Worm (Caenorhabditis elegans) whole organism, L1 larva: ENCODE results near the gene tre-2.

Experiments
- C16A3.4 ChIP-seq: fragments of 150-350 bp; optimal IDR thresholded peaks from 2 replicates; lab custom pipeline; 2014; ENCODE audit warnings: missing biosample characterization, missing genetic modification characterization
- F16B12.6 ChIP-seq: fragments of 150-350 bp; optimal IDR thresholded peaks from 2 replicates; lab custom pipeline; 2014; ENCODE audit warnings: missing biosample characterization, missing genetic modification characterization
- alr-1 ChIP-seq: fragments of 200-800 bp; sonication (Bioruptor generic); optimal IDR thresholded peaks from 2 replicates; lab custom pipeline; 2018; ENCODE audit warnings: borderline replicate concordance, mild to moderate bottlenecking, missing genetic modification characterization, missing compliant biosample characterization
- aly-2 ChIP-seq: fragments of 150-350 bp; optimal IDR thresholded peaks from 2 replicates; lab custom pipeline; 2014; ENCODE audit warnings: missing biosample characterization, missing genetic modification characterization
- ama-1 ChIP-seq: fragments of 150-350 bp; optimal IDR thresholded peaks from 2 replicates; lab custom pipeline; 2014
- ceh-8 ChIP-seq: fragments of 200-800 bp; sonication (Bioruptor generic); optimal IDR thresholded peaks from 2 replicates; lab custom pipeline; 2018; ENCODE audit warnings: mild to moderate bottlenecking, missing genetic modification characterization, moderate library complexity, missing compliant biosample characterization
- ceh-82 ChIP-seq, 3 experiments: fragments of 150-350 bp in 1 of 3; sonication (generic microtip) in 2 of 3; optimal IDR thresholded peaks; 2 replicates each; lab custom pipeline; 2014 to 2017; ENCODE audit warnings: missing biosample characterization in 3 of 3, missing genetic modification characterization in 3 of 3
- ceh-88 ChIP-seq: fragments of 200-800 bp; sonication (Bioruptor generic); IDR thresholded peaks from 2 replicates; pipeline ENCODE4 v1.3.6; 2022; ENCODE audit warnings: missing genetic modification characterization, missing compliant biosample characterization
- ceh-90 ChIP-seq: sonication (generic microtip); optimal IDR thresholded peaks from 2 replicates; lab custom pipeline; 2016; ENCODE audit warnings: missing genetic modification characterization, missing compliant biosample characterization
- dsc-1 ChIP-seq: sonication (generic microtip); optimal IDR thresholded peaks from 2 replicates; lab custom pipeline; 2016; ENCODE audit warnings: mild to moderate bottlenecking, missing genetic modification characterization, missing compliant biosample characterization
- efl-1 ChIP-seq, 4 experiments: fragments of 150-350 bp; optimal IDR thresholded peaks in 3 of 4; peaks in 1 of 4; 1 replicate in 1 of 4; 2 replicates in 3 of 4; lab custom pipeline; 2014; ENCODE audit warnings: missing biosample characterization in 2 of 4, missing genetic modification characterization in 2 of 4, missing genetic modification reagents in 2 of 4
- egl-13 ChIP-seq: sonication (generic microtip); optimal IDR thresholded peaks from 2 replicates; lab custom pipeline; 2016; ENCODE audit warnings: missing genotype, missing genetic modification reagents, missing genetic modification characterization, missing compliant biosample characterization
- elt-2 ChIP-seq: sonication (generic microtip); optimal IDR thresholded peaks from 2 replicates; lab custom pipeline; 2016; ENCODE audit warnings: missing genetic modification characterization, mild to moderate bottlenecking, inconsistent platforms, missing compliant biosample characterization, missing genetic modification reagents
- fkh-4 ChIP-seq: sonication (generic microtip); optimal IDR thresholded peaks from 2 replicates; lab custom pipeline; 2016; ENCODE audit warnings: missing compliant biosample characterization, missing genetic modification characterization, borderline replicate concordance
- fkh-8 ChIP-seq: sonication (generic microtip); optimal IDR thresholded peaks from 2 replicates; lab custom pipeline; 2016; ENCODE audit warnings: mild to moderate bottlenecking, missing genetic modification characterization, missing compliant biosample characterization
- fos-1 ChIP-seq: fragments of 150-350 bp; optimal IDR thresholded peaks from 2 replicates; lab custom pipeline; 2014; ENCODE audit warnings: missing biosample characterization, missing genetic modification characterization
- lin-14 ChIP-seq: fragments of 200-800 bp; sonication (Bioruptor generic); optimal IDR thresholded peaks from 2 replicates; lab custom pipeline; 2018; ENCODE audit warnings: mild to moderate bottlenecking, missing genetic modification characterization, moderate library complexity, missing compliant biosample characterization
- lin-15B ChIP-seq: fragments of 150-350 bp; sonication (generic microtip); optimal IDR thresholded peaks from 3 replicates; lab custom pipeline; 2014; ENCODE audit warnings: missing biosample characterization, missing genetic modification characterization
- lir-3 ChIP-seq: sonication (generic microtip); optimal IDR thresholded peaks from 2 replicates; lab custom pipeline; 2016; ENCODE audit warnings: mild to moderate bottlenecking, missing genetic modification characterization, moderate library complexity, missing compliant biosample characterization; ENCODE audit not compliant: poor library complexity
- lsy-2 ChIP-seq, 2 experiments: fragments of 150-350 bp; optimal IDR thresholded peaks; 2 replicates each; lab custom pipeline; 2014; ENCODE audit warnings: missing biosample characterization in 2 of 2, missing genetic modification characterization in 2 of 2
- mab-9 ChIP-seq: fragments of 200-800 bp; sonication (Bioruptor generic); IDR thresholded peaks from 2 replicates; pipeline ENCODE4 v1.3.6; 2022; ENCODE audit warnings: missing genetic modification reagents, missing genetic modification characterization, missing compliant biosample characterization
- nhr-11 ChIP-seq: fragments of 150-350 bp; optimal IDR thresholded peaks from 2 replicates; lab custom pipeline; 2014; ENCODE audit warnings: missing biosample characterization, missing genetic modification characterization
- nhr-20 ChIP-seq: sonication (generic microtip); optimal IDR thresholded peaks from 2 replicates; lab custom pipeline; 2016; ENCODE audit warnings: mild to moderate bottlenecking, missing genetic modification characterization, missing compliant biosample characterization
- nhr-237 ChIP-seq: fragments of 150-350 bp; optimal IDR thresholded peaks from 2 replicates; lab custom pipeline; 2014; ENCODE audit warnings: missing biosample characterization, missing genetic modification characterization
- nhr-28 ChIP-seq: fragments of 150-350 bp; optimal IDR thresholded peaks from 2 replicates; lab custom pipeline; 2014; ENCODE audit warnings: missing biosample characterization, missing genetic modification characterization
- nhr-47 ChIP-seq: sonication (generic microtip); optimal IDR thresholded peaks from 2 replicates; lab custom pipeline; 2016; ENCODE audit warnings: mild to moderate bottlenecking, missing genetic modification characterization, moderate library complexity, missing compliant biosample characterization
- nhr-71 ChIP-seq: sonication (generic microtip); optimal IDR thresholded peaks from 2 replicates; lab custom pipeline; 2016; ENCODE audit warnings: mild to moderate bottlenecking, missing genetic modification characterization, moderate library complexity, missing compliant biosample characterization
- nhr-85 ChIP-seq: sonication (generic microtip); peaks from one replicate; lab custom pipeline; 2016; ENCODE audit warnings: missing genetic modification characterization, inconsistent platforms, missing compliant biosample characterization
- nhr-90 ChIP-seq: sonication (generic microtip); optimal IDR thresholded peaks from 2 replicates; lab custom pipeline; 2016; ENCODE audit warnings: mild to moderate bottlenecking, missing genetic modification characterization, missing compliant biosample characterization; ENCODE audit not compliant: poor library complexity
- pax-3 ChIP-seq: fragments of 200-800 bp; sonication (Bioruptor generic); optimal IDR thresholded peaks from 2 replicates; lab custom pipeline; 2018; ENCODE audit warnings: mild to moderate bottlenecking, missing genetic modification characterization, moderate library complexity, missing compliant biosample characterization
- snpc-4 ChIP-seq: fragments of 150-350 bp; optimal IDR thresholded peaks from 2 replicates; lab custom pipeline; 2014; ENCODE audit warnings: missing biosample characterization, missing genetic modification characterization
- sptf-1 ChIP-seq: fragments of 150-350 bp; optimal IDR thresholded peaks from 2 replicates; lab custom pipeline; 2014; ENCODE audit warnings: missing biosample characterization, missing genetic modification characterization
- sup-37 ChIP-seq: fragments of 200-800 bp; sonication (Bioruptor generic); optimal IDR thresholded peaks from 2 replicates; lab custom pipeline; 2018; ENCODE audit warnings: mild to moderate bottlenecking, missing genetic modification characterization, missing compliant biosample characterization
- tbx-2 ChIP-seq: sonication (generic microtip); optimal IDR thresholded peaks from 2 replicates; lab custom pipeline; 2016; ENCODE audit warnings: missing genetic modification characterization, missing compliant biosample characterization
- tlp-1 ChIP-seq: fragments of 150-350 bp; optimal IDR thresholded peaks from 2 replicates; lab custom pipeline; 2014; ENCODE audit warnings: missing biosample characterization, missing genetic modification characterization
- unc-130 ChIP-seq: fragments of 150-350 bp; optimal IDR thresholded peaks from 2 replicates; lab custom pipeline; 2017; ENCODE audit warnings: missing biosample characterization, missing genetic modification characterization, inconsistent platforms
- unc-86 ChIP-seq: sonication (generic microtip); optimal IDR thresholded peaks from 2 replicates; lab custom pipeline; 2016; ENCODE audit warnings: missing genetic modification characterization, missing compliant biosample characterization
- xbp-1 ChIP-seq: sonication (generic microtip); optimal IDR thresholded peaks from 2 replicates; lab custom pipeline; 2016; ENCODE audit warnings: missing genetic modification characterization, missing compliant biosample characterization
- zag-1 ChIP-seq: fragments of 150-350 bp; optimal IDR thresholded peaks from 2 replicates; lab custom pipeline; 2014; ENCODE audit warnings: missing biosample characterization, missing genetic modification characterization
- zip-4 ChIP-seq: fragments of 200-800 bp; sonication (Bioruptor generic); optimal IDR thresholded peaks from 2 replicates; lab custom pipeline; 2018; ENCODE audit warnings: mild to moderate bottlenecking, missing genetic modification characterization, moderate library complexity, missing compliant biosample characterization
- ztf-11 ChIP-seq, 2 experiments: sonication (generic microtip); optimal IDR thresholded peaks; 2 replicates each; lab custom pipeline; 2016 to 2017; ENCODE audit warnings: missing genetic modification characterization in 2 of 2, missing biosample characterization in 1 of 2, missing compliant biosample characterization in 1 of 2

Gene tre-2

DNA sequence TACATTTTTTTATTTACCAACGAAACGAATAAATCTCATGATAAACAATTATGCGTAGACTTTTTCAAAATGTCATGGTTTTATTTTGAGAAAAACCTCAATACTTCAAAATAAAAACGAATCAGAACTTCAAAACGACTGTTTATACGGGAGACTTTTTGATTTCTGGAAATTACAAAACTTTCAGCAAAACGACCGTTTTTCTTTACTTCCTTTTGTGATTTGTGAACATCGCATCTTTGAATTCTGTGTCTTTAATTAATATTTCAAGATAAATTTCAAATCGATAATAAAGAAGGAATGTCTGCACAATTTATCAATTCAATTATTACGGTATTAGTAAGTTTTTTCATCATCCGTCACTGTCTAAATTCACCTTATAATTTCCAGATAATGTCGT lies 15.5 kb downstream of the tre-2 start, which contains the start of gene srx-20:
Gene srx-20, plus strand, starts transcription at position 301 of the 400 bp plus-strand sequence.
- TF ChIP-seq lsy-2 (tag; optimal IDR thresholded peaks at IDR 0.05; lab: Kevin White, UChicago) (no peak), fkh-8 (no peak), mab-9 (GFP tag; lab: Robert Waterston, UW) (no peak), nhr-237 (tag; lab: Kevin White, UChicago) (no peak), C16A3.4 (tag; lab: Kevin White, UChicago) (no peak), snpc-4 (no peak), nhr-20 (tag; lab: Kevin White, UChicago) (no peak), fos-1 (tag; lab: Kevin White, UChicago) (no peak), nhr-11 (tag; lab: Kevin White, UChicago) (no peak), elt-2 (tag; lab: Kevin White, UChicago) (no peak), sptf-1 (tag; lab: Kevin White, UChicago) (no peak)

DNA sequence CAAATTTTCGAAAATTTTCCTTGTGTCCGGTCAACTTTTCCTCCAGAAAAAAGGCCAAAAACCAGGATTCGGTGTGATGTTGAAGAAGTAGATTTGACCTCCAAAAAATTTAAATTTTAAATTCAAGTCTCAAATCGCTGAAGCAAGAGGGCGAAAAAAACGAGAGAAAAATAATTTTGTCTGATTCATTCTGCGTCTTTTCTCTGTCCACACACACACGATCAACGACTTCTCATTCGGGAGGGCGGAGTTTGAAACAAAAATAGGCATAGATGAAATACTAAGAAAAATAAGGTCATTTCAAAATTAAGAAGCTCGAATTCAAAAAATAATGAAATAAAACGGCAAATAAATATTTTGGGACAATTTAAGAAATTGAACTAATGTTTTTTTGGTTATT lies 24.0 kb downstream of the tre-2 start, which contains the start of gene R13H7.2:
Gene R13H7.2, minus strand, starts transcription at position 101 of the 400 bp plus-strand sequence.
- TF ChIP-seq nhr-28 (tag; lab: Kevin White, UChicago): no peak
- no peak for TF ChIP-seq ceh-88
- TF ChIP-seq xbp-1: no peak
- no peak for TF ChIP-seq sup-37
- TF ChIP-seq F16B12.6 (tag; lab: Kevin White, UChicago): no peak
- TF ChIP-seq lin-15B (tag; lab: Kevin White, UChicago): no peak
- TF ChIP-seq efl-1 (optimal IDR thresholded peaks at IDR 0.05; lab: Kevin White, UChicago): no peak
- TF ChIP-seq efl-1 (GFP tag; optimal IDR thresholded peaks at IDR 0.05 in 1 of 2; lab: Kevin White, UChicago): no peak
- no peak for TF ChIP-seq C16A3.4 (tag; lab: Kevin White, UChicago)
- TF ChIP-seq alr-1 (tag; lab: Kevin White, UChicago): no peak
- no peak for TF ChIP-seq pax-3
- no peak for TF ChIP-seq nhr-85
- no peak for TF ChIP-seq unc-86
- TF ChIP-seq aly-2 (tag; lab: Kevin White, UChicago): no peak
- no peak for TF ChIP-seq zag-1 (tag; lab: Kevin White, UChicago)
- no peak for TF ChIP-seq zip-4 (GFP tag; lab: Kevin White, UChicago)
- TF ChIP-seq ceh-82 (tag; optimal IDR thresholded peaks at IDR 0.05; lab: Kevin White, UChicago): no peak
- no peak for TF ChIP-seq ztf-11 (tag; optimal IDR thresholded peaks at IDR 0.05; lab: Kevin White, UChicago)
- no peak for TF ChIP-seq ama-1 (lab: Kevin White, UChicago)
- no peak for TF ChIP-seq unc-130
- no peak for TF ChIP-seq mab-9 (GFP tag; lab: Robert Waterston, UW)

DNA sequence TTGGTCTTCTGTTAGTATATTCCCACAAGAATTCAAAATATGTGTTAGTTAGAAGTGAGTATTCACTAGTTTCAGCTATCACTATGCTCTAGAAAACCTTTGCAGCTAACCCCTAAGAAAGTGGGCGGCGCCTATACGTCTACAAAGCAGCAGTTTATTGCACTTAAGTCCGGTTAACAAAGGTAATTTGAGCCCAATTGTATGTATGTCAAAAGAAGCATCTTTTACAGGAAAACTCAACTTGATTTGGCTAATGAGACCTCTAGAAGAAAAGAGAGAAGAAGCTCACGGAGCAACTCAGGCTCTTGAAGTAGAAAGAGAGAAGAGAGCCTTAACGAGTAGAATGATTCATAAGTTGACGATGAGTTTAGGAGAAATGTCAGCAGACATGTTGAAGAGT lies 30.5 kb downstream of the tre-2 start:
- TF ChIP-seq unc-86: no peak
- TF ChIP-seq nhr-47: peak; percentile 23
- TF ChIP-seq ceh-8 (GFP tag; lab: Kevin White, UChicago): no peak
- TF ChIP-seq tlp-1 (tag; lab: Kevin White, UChicago): no peak
- TF ChIP-seq lir-3 (tag; lab: Kevin White, UChicago): no peak
- TF ChIP-seq dsc-1: no peak
- no peak for TF ChIP-seq nhr-90 (tag; lab: Kevin White, UChicago)
- TF ChIP-seq ama-1 (lab: Kevin White, UChicago): no peak
- peak; percentile 7 for TF ChIP-seq nhr-71 (tag; lab: Kevin White, UChicago)
- TF ChIP-seq tbx-2 (tag; lab: Kevin White, UChicago): peak; percentile 8
- no peak for TF ChIP-seq zag-1 (tag; lab: Kevin White, UChicago)
- TF ChIP-seq fkh-4 (tag; lab: Kevin White, UChicago): no peak
- no peak for TF ChIP-seq lin-15B (tag; lab: Kevin White, UChicago)
- no peak for TF ChIP-seq ceh-90
- TF ChIP-seq efl-1 (optimal IDR thresholded peaks at IDR 0.05; lab: Kevin White, UChicago): no peak
- TF ChIP-seq efl-1 (GFP tag; optimal IDR thresholded peaks at IDR 0.05 in 1 of 2; lab: Kevin White, UChicago): peak in 1 of 2 experiments; percentile 61
- peak; percentile 51 for TF ChIP-seq lin-14 (GFP tag; lab: Kevin White, UChicago)
- no peak for TF ChIP-seq egl-13 (tag; lab: Kevin White, UChicago)
- no peak for TF ChIP-seq sptf-1 (tag; lab: Kevin White, UChicago)
- no peak for TF ChIP-seq snpc-4
